Worm (Caenorhabditis elegans) whole organism, young adult: ENCODE measurements around the gene T26H10.2.

Experiments used
- F23B12.7 ChIP-seq: sonication (generic microtip); optimal IDR thresholded peaks from 2 replicates; lab custom pipeline; 2017; ENCODE audit warnings: missing genetic modification characterization, mild to moderate bottlenecking, missing compliant biosample characterization, antibody characterized with exemption, moderate library complexity; ENCODE audit not compliant: insufficient read depth
- Y53F4B.3 ChIP-seq: fragments of 200-800 bp; sonication (Bioruptor generic); IDR thresholded peaks from 2 replicates; pipeline ENCODE4 v1.3.6; 2022; ENCODE audit warnings: missing genetic modification reagents, missing genetic modification characterization, missing compliant biosample characterization
- aptf-3 ChIP-seq: fragments of 200-800 bp; sonication (Bioruptor generic); IDR thresholded peaks from 2 replicates; pipeline ENCODE4 v1.3.6; 2022; ENCODE audit warnings: missing genetic modification characterization, missing compliant biosample characterization
- madf-6 ChIP-seq: fragments of 200-800 bp; sonication (Bioruptor generic); IDR thresholded peaks from 2 replicates; pipeline ENCODE4 v1.3.6; 2022; ENCODE audit warnings: missing genetic modification reagents, missing genetic modification characterization, missing compliant biosample characterization
- mes-4 ChIP-seq: sonication (generic microtip); optimal IDR thresholded peaks from 2 replicates; lab custom pipeline; 2016; ENCODE audit warnings: missing genotype, missing genetic modification characterization, missing compliant biosample characterization
- unc-62 ChIP-seq: fragments of 150-350 bp; optimal IDR thresholded peaks from 2 replicates; lab custom pipeline; 2014; ENCODE audit warnings: missing biosample characterization, missing genetic modification reagents, missing genetic modification characterization

DNA sequence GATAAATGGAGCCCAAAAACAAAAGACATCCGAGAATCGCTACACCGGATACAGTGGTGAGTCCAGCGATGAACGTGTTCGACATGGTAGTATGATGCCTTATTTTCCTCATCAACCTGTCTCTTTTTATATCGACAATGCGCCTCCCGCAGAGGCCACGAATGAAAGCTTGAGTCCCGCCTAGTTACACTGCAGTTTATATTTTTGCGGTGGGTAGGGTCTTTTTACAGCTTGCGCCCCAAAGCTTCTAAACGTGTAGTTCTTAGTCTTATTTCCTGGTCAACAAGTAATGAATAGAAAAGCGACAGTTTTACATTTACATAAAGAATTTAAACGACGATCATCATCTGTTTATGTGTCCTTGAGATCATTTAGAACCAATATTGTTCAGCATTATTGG is 25.8 kb upstream of the T26H10.2 start, which contains the start of gene col-156:
- TF ChIP-seq madf-6 (GFP tag; lab: Robert Waterston, UW) (no peak), F23B12.7 (no peak), Y53F4B.3 (GFP tag; lab: Robert Waterston, UW) (no peak), aptf-3 (no peak), unc-62 (GFP tag; lab: Kevin White, UChicago) (no peak), mes-4 (tag; lab: Kevin White, UChicago) (no peak)
